In genomic region chr3L:21171905-21172304, dm6 we compare ENCODE assay signal across 4 fruit fly cellular contexts.
TF ChIP-seq lines count a peak whose summit lies in the region.

TSS of gene Ac78C (minus strand) at chr3L:21171930.

TF ChIP-seq in whole organism, adult, 20 proteins besides CTCF, POLR2A, EP300 and RAD21 (continued from another document):
- TF ChIP-seq CG33017 (tag; optimal IDR thresholded peaks at IDR 0.05; lab: Kevin White, UChicago) (peak; percentile 86), pad (GFP tag; optimal IDR thresholded peaks at IDR 0.05; lab: Kevin White, UChicago) (peak; percentile 58)

TF ChIP-seq in whole organism, embryonic, 481 proteins besides CTCF, POLR2A, EP300 and RAD21 (continued from another document and continues in another):
- peak; percentile 45; the same call in 1 of the 2 replicates for TF ChIP-seq sens-2 (GFP tag; IDR thresholded peaks at IDR 0.05; lab: Robert Waterston, UW)
- TF ChIP-seq psq (GFP tag; optimal IDR thresholded peaks at IDR 0.05; lab: Kevin White, UChicago) = peak; percentile 18
- TF ChIP-seq corto (GFP tag; optimal IDR thresholded peaks at IDR 0.05; lab: Kevin White, UChicago) = no peak
- TF ChIP-seq eve (GFP tag; optimal IDR thresholded peaks at IDR 0.05; lab: Kevin White, UChicago) = no peak
- peak; percentile 77 for TF ChIP-seq H2.0 (GFP tag; IDR thresholded peaks at IDR 0.05; lab: Robert Waterston, UW)
- TF ChIP-seq CG15269 (tag; optimal IDR thresholded peaks at IDR 0.05; lab: Kevin White, UChicago) = peak; percentile 91
- no peak for TF ChIP-seq Dip2 (GFP tag; IDR thresholded peaks at IDR 0.05; lab: Robert Waterston, UW)
- peak; percentile 67 for TF ChIP-seq sima (GFP tag; optimal IDR thresholded peaks at IDR 0.05; lab: Kevin White, UChicago)
- peak; percentile 79 for TF ChIP-seq E2f1 (GFP tag; IDR thresholded peaks at IDR 0.05; lab: Robert Waterston, UW)
- no peak for TF ChIP-seq CG2712 (tag; optimal IDR thresholded peaks at IDR 0.05; lab: Kevin White, UChicago)
- no peak for TF ChIP-seq cg (GFP tag; optimal IDR thresholded peaks at IDR 0.05; lab: Kevin White, UChicago)
- no peak for TF ChIP-seq CG8924 (tag; optimal IDR thresholded peaks at IDR 0.05; lab: Kevin White, UChicago)
- peak; percentile 45 for TF ChIP-seq CG31388 (GFP tag; optimal IDR thresholded peaks at IDR 0.05; lab: Kevin White, UChicago)
- peak; percentile 78 for TF ChIP-seq shn (GFP tag; optimal IDR thresholded peaks at IDR 0.05; lab: Kevin White, UChicago)
- TF ChIP-seq emc (GFP tag; optimal IDR thresholded peaks at IDR 0.05; lab: Kevin White, UChicago) = peak; percentile 84
- TF ChIP-seq CG10267 (tag; optimal IDR thresholded peaks at IDR 0.05; lab: Kevin White, UChicago) = no peak
- peak; percentile 95 for TF ChIP-seq Antp (GFP tag; optimal IDR thresholded peaks at IDR 0.05; lab: Kevin White, UChicago)
- TF ChIP-seq ERR (GFP tag; optimal IDR thresholded peaks at IDR 0.05; lab: Kevin White, UChicago) = peak; percentile 90
- TF ChIP-seq CG4424 (GFP tag; optimal IDR thresholded peaks at IDR 0.05; lab: Kevin White, UChicago) = peak; percentile 66
- no peak for TF ChIP-seq CG1832 (GFP tag; optimal IDR thresholded peaks at IDR 0.05; lab: Kevin White, UChicago)
- peak; percentile 72 for TF ChIP-seq CG17328 (GFP tag; IDR thresholded peaks at IDR 0.05; lab: Robert Waterston, UW)
- TF ChIP-seq CG18011 (GFP tag; optimal IDR thresholded peaks at IDR 0.05; lab: Kevin White, UChicago) = peak; percentile 76
- TF ChIP-seq pum (GFP tag; optimal IDR thresholded peaks at IDR 0.05; lab: Kevin White, UChicago) = peak; percentile 84
- TF ChIP-seq Eip74EF (GFP tag; optimal IDR thresholded peaks at IDR 0.05; lab: Kevin White, UChicago) = peak in 1 of 2 experiments; percentile 52
- TF ChIP-seq slp2 (GFP tag; optimal IDR thresholded peaks at IDR 0.05; lab: Kevin White, UChicago) = peak; percentile 56
- peak; percentile 59 for TF ChIP-seq inv (GFP tag; IDR thresholded peaks at IDR 0.05; lab: Robert Waterston, UW; ENCODE audit: partially characterized antibody)
- peak; percentile 17 for TF ChIP-seq Vsx1 (GFP tag; optimal IDR thresholded peaks at IDR 0.05; lab: Kevin White, UChicago)
- peak; percentile 79 for TF ChIP-seq ara (GFP tag; IDR thresholded peaks at IDR 0.05; lab: Robert Waterston, UW)
- peak; percentile 95 for TF ChIP-seq Rfx (GFP tag; IDR thresholded peaks at IDR 0.05; lab: Robert Waterston, UW)
- peak; percentile 91 for TF ChIP-seq lmd (GFP tag; IDR thresholded peaks at IDR 0.05; lab: Robert Waterston, UW)
- peak; percentile 84 for TF ChIP-seq Awh (GFP tag; IDR thresholded peaks at IDR 0.05; lab: Robert Waterston, UW)
- TF ChIP-seq dm (GFP tag; optimal IDR thresholded peaks at IDR 0.05; lab: Kevin White, UChicago) = peak; percentile 63
- TF ChIP-seq CG6765 (GFP tag; optimal IDR thresholded peaks at IDR 0.05; lab: Kevin White, UChicago) = peak; percentile 84
- peak; percentile 77 for TF ChIP-seq Optix (GFP tag; IDR thresholded peaks at IDR 0.05; lab: Robert Waterston, UW)
- peak; percentile 77 for TF ChIP-seq Oli (tag; optimal IDR thresholded peaks at IDR 0.05; lab: Kevin White, UChicago)
- TF ChIP-seq CG12659 (GFP tag; optimal IDR thresholded peaks at IDR 0.05; lab: Kevin White, UChicago) = peak; percentile 72
- TF ChIP-seq eyg (GFP tag; optimal IDR thresholded peaks at IDR 0.05; lab: Kevin White, UChicago) = peak; percentile 92
- peak; percentile 59; the same call in 2 of the 3 replicates for TF ChIP-seq Opbp (GFP tag; IDR thresholded peaks at IDR 0.05; lab: Robert Waterston, UW; ENCODE audit: partially characterized antibody)
- TF ChIP-seq Meics (GFP tag; optimal IDR thresholded peaks at IDR 0.05; lab: Kevin White, UChicago) = peak; percentile 89
- TF ChIP-seq bab2 (GFP tag; optimal IDR thresholded peaks at IDR 0.05; lab: Kevin White, UChicago) = peak; percentile 90
- TF ChIP-seq CG7271 (tag; optimal IDR thresholded peaks at IDR 0.05; lab: Kevin White, UChicago) = peak; percentile 37
- TF ChIP-seq CG30431 (GFP tag; optimal IDR thresholded peaks at IDR 0.05; lab: Kevin White, UChicago) = peak; percentile 54
- TF ChIP-seq CG5953 (GFP tag; IDR thresholded peaks at IDR 0.05; lab: Robert Waterston, UW) = peak; percentile 67

TF ChIP-seq in whole organism, prepupa, 60 proteins besides CTCF, POLR2A, EP300 and RAD21 (continued from another document):
- TF ChIP-seq CG3919 (GFP tag; optimal IDR thresholded peaks at IDR 0.05; lab: Kevin White, UChicago) (peak; percentile 89), dsx (GFP tag; optimal IDR thresholded peaks at IDR 0.05; lab: Kevin White, UChicago; ENCODE audit: poor library complexity, severe bottlenecking) (peak; percentile 70), Smox (GFP tag; optimal IDR thresholded peaks at IDR 0.05; lab: Kevin White, UChicago) (peak; percentile 77), CG34406 (GFP tag; optimal IDR thresholded peaks at IDR 0.05; lab: Kevin White, UChicago) (peak; percentile 75), CG6808 (GFP tag; optimal IDR thresholded peaks at IDR 0.05; lab: Kevin White, UChicago) (peak; percentile 73), Lpt (GFP tag; optimal IDR thresholded peaks at IDR 0.05; lab: Kevin White, UChicago) (peak; percentile 85), CG6854 (GFP tag; optimal IDR thresholded peaks at IDR 0.05; lab: Kevin White, UChicago) (peak; percentile 88), CG8319 (GFP tag; optimal IDR thresholded peaks at IDR 0.05; lab: Kevin White, UChicago) (peak; percentile 82), CG10669 (GFP tag; optimal IDR thresholded peaks at IDR 0.05; lab: Kevin White, UChicago) (peak; percentile 79), topi (GFP tag; optimal IDR thresholded peaks at IDR 0.05; lab: Kevin White, UChicago) (peak; percentile 82), CG1621 (tag; optimal IDR thresholded peaks at IDR 0.05; lab: Kevin White, UChicago) (peak; percentile 78), Ets21C (GFP tag; optimal IDR thresholded peaks at IDR 0.05; lab: Kevin White, UChicago) (peak; percentile 80), CG11294 (GFP tag; IDR thresholded peaks at IDR 0.05; lab: Robert Waterston, UW) (peak; percentile 82), fkh (GFP tag; optimal IDR thresholded peaks at IDR 0.05; lab: Kevin White, UChicago) (peak; percentile 96), CG6792 (GFP tag; optimal IDR thresholded peaks at IDR 0.05; lab: Kevin White, UChicago) (peak; percentile 85), Eip93F (GFP tag; optimal IDR thresholded peaks at IDR 0.05; lab: Kevin White, UChicago) (no peak), pdm3 (GFP tag; optimal IDR thresholded peaks at IDR 0.05; lab: Kevin White, UChicago) (peak; percentile 88), Blimp-1 (GFP tag; optimal IDR thresholded peaks at IDR 0.05; lab: Kevin White, UChicago) (peak; percentile 51), Met (GFP tag; optimal IDR thresholded peaks at IDR 0.05; lab: Kevin White, UChicago) (peak; percentile 81), net (GFP tag; optimal IDR thresholded peaks at IDR 0.05; lab: Kevin White, UChicago) (peak; percentile 87), CG8632 (GFP tag; optimal IDR thresholded peaks at IDR 0.05; lab: Kevin White, UChicago) (peak; percentile 76), ss (GFP tag; optimal IDR thresholded peaks at IDR 0.05; lab: Kevin White, UChicago) (peak; percentile 77 to 85), Hr4 (GFP tag; optimal IDR thresholded peaks at IDR 0.05; lab: Kevin White, UChicago) (peak; percentile 91), fd59A (GFP tag; optimal IDR thresholded peaks at IDR 0.05; lab: Kevin White, UChicago) (peak; percentile 63), eg (GFP tag; IDR thresholded peaks at IDR 0.05; lab: Robert Waterston, UW) (peak; percentile 91), Eip75B (GFP tag; optimal IDR thresholded peaks at IDR 0.05; lab: Kevin White, UChicago) (peak; percentile 90), Ets96B (tag; optimal IDR thresholded peaks at IDR 0.05; lab: Kevin White, UChicago) (peak; percentile 83), OdsH (GFP tag; optimal IDR thresholded peaks at IDR 0.05; lab: Kevin White, UChicago) (peak; percentile 86), Sox15 (GFP tag; optimal IDR thresholded peaks at IDR 0.05; lab: Kevin White, UChicago) (peak; percentile 77), CG9139 (GFP tag; optimal IDR thresholded peaks at IDR 0.05; lab: Kevin White, UChicago) (peak; percentile 78), CG11902 (GFP tag; optimal IDR thresholded peaks at IDR 0.05; lab: Kevin White, UChicago) (peak; percentile 94), CG6276 (GFP tag; optimal IDR thresholded peaks at IDR 0.05; lab: Kevin White, UChicago) (peak; percentile 87), CG7368 (GFP tag; optimal IDR thresholded peaks at IDR 0.05; lab: Kevin White, UChicago) (peak; percentile 89), CG8119 (GFP tag; IDR thresholded peaks at IDR 0.05; lab: Robert Waterston, UW) (peak; percentile 87), Sox102F (GFP tag; optimal IDR thresholded peaks at IDR 0.05; lab: Kevin White, UChicago) (peak; percentile 81), CG10631 (GFP tag; optimal IDR thresholded peaks at IDR 0.05; lab: Kevin White, UChicago) (peak; percentile 81), salr (GFP tag; optimal IDR thresholded peaks at IDR 0.05; lab: Kevin White, UChicago) (peak; percentile 24 to 59), CG32006 (GFP tag; optimal IDR thresholded peaks at IDR 0.05; lab: Kevin White, UChicago) (peak; percentile 85), svp (GFP tag; lab: Kevin White, UChicago) (peak; percentile 91), cyc (GFP tag; optimal IDR thresholded peaks at IDR 0.05; lab: Kevin White, UChicago) (peak; percentile 87), acj6 (GFP tag; optimal IDR thresholded peaks at IDR 0.05; lab: Kevin White, UChicago) (peak; percentile 82)

TF ChIP-seq in whole organism, wandering third instar larva, 38 proteins besides CTCF, POLR2A, EP300 and RAD21 (continued from another document):
- peak; percentile 82 for TF ChIP-seq Sp1 (GFP tag; optimal IDR thresholded peaks at IDR 0.05; lab: Kevin White, UChicago)
- peak; percentile 18 for TF ChIP-seq Jra (GFP tag; optimal IDR thresholded peaks at IDR 0.05; lab: Kevin White, UChicago)
- peak; percentile 9 for TF ChIP-seq Vsx2 (GFP tag; optimal IDR thresholded peaks at IDR 0.05; lab: Kevin White, UChicago; ENCODE audit: partially characterized antibody)
- TF ChIP-seq Hr83 (GFP tag; optimal IDR thresholded peaks at IDR 0.05; lab: Kevin White, UChicago; ENCODE audit: poor library complexity, severe bottlenecking) = peak; percentile 43
- TF ChIP-seq HLH106 (tag; optimal IDR thresholded peaks at IDR 0.05; lab: Kevin White, UChicago) = peak; percentile 89
